Worm (Caenorhabditis elegans): ENCODE results near the gene cks-1.

cks-1 gene

DNA sequence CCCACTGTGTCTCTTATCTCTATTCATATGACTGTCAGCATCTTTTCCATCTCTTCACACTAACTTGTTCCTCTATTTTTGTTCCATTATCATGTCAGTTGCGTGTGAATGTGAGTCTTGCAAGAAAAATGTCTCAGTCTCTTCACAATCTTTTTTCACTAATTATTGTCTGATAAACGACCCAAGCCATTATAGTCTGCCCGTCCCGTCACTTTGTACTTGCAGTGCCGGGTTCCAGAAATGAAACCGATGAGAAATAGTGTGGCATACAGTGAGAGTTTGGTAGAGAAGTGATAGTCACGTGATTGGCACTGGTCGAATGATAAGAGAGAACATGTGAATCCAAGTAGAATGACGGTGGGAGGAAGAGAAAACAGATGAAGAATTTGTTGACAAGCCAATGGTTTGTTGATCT lies 13.9 kb downstream of the cks-1 start (continued):
- TF ChIP-seq ZK546.5 (tag; optimal IDR thresholded peaks at IDR 0.05) (no peak), nhr-76 (tag; optimal IDR thresholded peaks at IDR 0.05) (peak; percentile 23), pqm-1 (tag; optimal IDR thresholded peaks at IDR 0.05) (peak; percentile 97)

DNA sequence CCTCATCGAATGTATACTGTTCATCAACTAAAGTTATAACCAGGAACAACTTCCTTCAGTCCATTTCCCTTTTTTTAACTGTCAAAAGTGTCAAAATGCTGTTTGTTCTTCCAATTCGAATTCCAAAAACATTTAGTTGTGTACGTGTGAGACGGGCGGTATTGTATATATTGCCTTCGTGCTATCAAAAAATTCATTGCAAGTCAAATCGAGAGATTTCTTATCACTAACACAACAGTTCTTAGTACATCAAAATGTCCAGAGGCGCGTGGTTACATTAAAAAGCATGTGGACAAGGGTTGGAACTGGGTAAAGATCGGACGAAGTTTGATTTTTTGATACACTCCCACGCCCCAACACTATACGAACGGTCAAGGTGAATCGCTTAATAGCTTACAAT lies 14.6 kb downstream of the cks-1 start:
- TF ChIP-seq nhr-23 (tag; optimal IDR thresholded peaks at IDR 0.05) = peak; percentile 34
- no peak for TF ChIP-seq eor-1 (tag; optimal IDR thresholded peaks at IDR 0.05)
- peak; percentile 53 for TF ChIP-seq jun-1 (tag; optimal IDR thresholded peaks at IDR 0.05)
- no peak for TF ChIP-seq fkh-2 (tag; optimal IDR thresholded peaks at IDR 0.05)
- TF ChIP-seq pqm-1 (tag; optimal IDR thresholded peaks at IDR 0.05) = peak; percentile 80
- TF ChIP-seq nfya-1 (tag; optimal IDR thresholded peaks at IDR 0.05; ENCODE audit: insufficient read depth) = peak; percentile 15
- peak; percentile 12 for TF ChIP-seq mdl-1 (tag; optimal IDR thresholded peaks at IDR 0.05)
- TF ChIP-seq ceh-9 (tag; optimal IDR thresholded peaks at IDR 0.05) = no peak
- TF ChIP-seq nhr-43 (tag; optimal IDR thresholded peaks at IDR 0.05; ENCODE audit: poor library complexity, severe bottlenecking) = peak; percentile 87
- no peak for TF ChIP-seq ama-1 (optimal IDR thresholded peaks at IDR 0.05)
- peak; percentile 20 for TF ChIP-seq unc-62 (GFP tag; optimal IDR thresholded peaks at IDR 0.05)
- TF ChIP-seq nhr-25 (tag; optimal IDR thresholded peaks at IDR 0.05) = peak; percentile 32
- peak; percentile 94 for TF ChIP-seq elt-2 (tag; optimal IDR thresholded peaks at IDR 0.05)
- peak; percentile 51 for TF ChIP-seq pha-4 (tag; optimal IDR thresholded peaks at IDR 0.05)

DNA sequence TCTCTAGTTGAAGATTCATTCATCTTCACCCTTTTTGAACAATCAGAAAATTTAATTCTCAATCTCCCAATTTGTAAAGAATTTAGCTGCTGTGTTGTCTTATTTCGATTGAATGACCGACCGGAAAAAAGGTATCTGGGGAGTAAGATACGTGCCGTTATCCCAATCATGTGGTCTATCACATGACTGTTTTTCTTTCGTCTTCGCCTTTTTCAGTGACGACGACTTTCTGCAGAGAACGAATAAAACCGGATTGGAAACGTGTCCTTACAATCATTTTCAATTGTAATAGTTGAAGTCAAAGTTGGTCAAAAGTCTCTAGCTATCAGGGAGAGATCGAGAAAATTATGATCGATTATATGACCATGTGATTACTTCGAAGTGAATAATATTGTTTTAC lies 15.3 kb downstream of the cks-1 start:
- TF ChIP-seq zag-1 (tag; optimal IDR thresholded peaks at IDR 0.05) = no peak
- peak; percentile 9 for TF ChIP-seq nfya-1 (tag; optimal IDR thresholded peaks at IDR 0.05; ENCODE audit: insufficient read depth)
- no peak for TF ChIP-seq ztf-11 (tag; optimal IDR thresholded peaks at IDR 0.05)
- TF ChIP-seq nhr-23 (tag; optimal IDR thresholded peaks at IDR 0.05) = peak; percentile 95
- TF ChIP-seq mdl-1 (tag; optimal IDR thresholded peaks at IDR 0.05) = peak; percentile 35
- TF ChIP-seq egl-27 (tag; optimal IDR thresholded peaks at IDR 0.05) = no peak
- TF ChIP-seq elt-2 (tag; optimal IDR thresholded peaks at IDR 0.05) = no peak
- peak; percentile 18 for TF ChIP-seq daf-12 (tag; optimal IDR thresholded peaks at IDR 0.05)
- TF ChIP-seq nhr-25 (tag; optimal IDR thresholded peaks at IDR 0.05) = peak; percentile 92
- TF ChIP-seq snpc-4 (tag; optimal IDR thresholded peaks at IDR 0.05) = no peak
- no peak for TF ChIP-seq lin-39 (tag; optimal IDR thresholded peaks at IDR 0.05)
- no peak for TF ChIP-seq ceh-9 (tag; optimal IDR thresholded peaks at IDR 0.05)
- no peak for TF ChIP-seq lin-15B (tag; optimal IDR thresholded peaks at IDR 0.05)
- TF ChIP-seq nhr-12 (tag; optimal IDR thresholded peaks at IDR 0.05) = no peak
- TF ChIP-seq fos-1 (tag; optimal IDR thresholded peaks at IDR 0.05) = no peak
- no peak for TF ChIP-seq aly-2 (tag; optimal IDR thresholded peaks at IDR 0.05)
- TF ChIP-seq nhr-43 (tag; optimal IDR thresholded peaks at IDR 0.05; ENCODE audit: poor library complexity, severe bottlenecking) = peak; percentile 96
- TF ChIP-seq lsy-12 (tag; optimal IDR thresholded peaks at IDR 0.05) = peak; percentile 55
- no peak for TF ChIP-seq egl-5 (tag; optimal IDR thresholded peaks at IDR 0.05)
- peak in 1 of 3 experiments; percentile 22 for TF ChIP-seq elt-3 (tag; optimal IDR thresholded peaks at IDR 0.05)
- TF ChIP-seq ama-1 (optimal IDR thresholded peaks at IDR 0.05) = peak; percentile 36
- peak; percentile 41 for TF ChIP-seq tbx-2 (tag; optimal IDR thresholded peaks at IDR 0.05)

DNA sequence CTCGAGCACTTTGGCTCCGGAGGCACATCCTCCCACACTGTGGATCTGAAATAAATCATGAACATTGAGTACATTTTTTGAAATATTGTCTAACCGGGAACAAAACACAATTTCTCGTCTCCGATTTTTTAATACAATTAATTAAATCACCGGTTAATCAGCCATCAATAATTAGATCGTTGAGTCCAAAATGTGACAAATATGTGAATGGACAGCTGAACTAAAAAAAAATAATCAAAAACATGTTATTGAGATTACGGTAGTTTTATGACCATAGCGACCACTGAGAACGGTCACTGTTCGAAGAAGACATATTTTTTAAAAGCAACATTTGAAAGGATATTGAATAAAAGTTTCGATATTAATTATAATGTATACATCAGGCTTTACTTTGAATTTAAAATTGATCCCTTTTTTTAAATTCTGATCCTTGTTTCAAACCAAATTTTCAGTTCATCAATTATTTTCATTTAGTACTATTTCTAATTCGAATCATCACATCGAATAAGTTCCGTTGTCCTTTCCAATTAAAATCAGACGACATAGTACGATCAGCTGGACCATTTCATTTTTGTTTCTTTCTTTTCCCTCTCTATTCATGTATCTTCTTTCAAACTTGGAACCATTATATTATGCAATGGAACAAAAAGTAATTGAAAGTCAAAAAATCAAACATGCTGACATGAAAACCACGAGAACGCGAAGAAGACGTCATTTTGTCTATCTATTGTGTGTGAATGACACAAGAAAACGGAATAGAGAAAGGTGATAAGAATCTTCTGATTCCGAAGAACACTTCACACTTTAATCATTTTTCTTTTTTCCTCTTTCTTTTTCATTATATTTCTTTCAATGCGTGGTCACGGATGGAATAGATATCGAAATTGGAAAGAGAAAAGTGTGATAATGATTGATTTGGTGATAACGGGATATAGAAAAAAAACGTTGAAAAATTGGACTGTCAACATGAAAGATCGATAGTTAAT lies 16.6 kb downstream of the cks-1 start:
- TF ChIP-seq ceh-9 (tag; optimal IDR thresholded peaks at IDR 0.05) (no peak), zag-1 (tag; optimal IDR thresholded peaks at IDR 0.05) (no peak), pqm-1 (tag; optimal IDR thresholded peaks at IDR 0.05) (peak; percentile 99), fkh-2 (tag; optimal IDR thresholded peaks at IDR 0.05) (no peak), lsy-12 (tag; optimal IDR thresholded peaks at IDR 0.05) (peak; percentile 50), nhr-11 (tag; optimal IDR thresholded peaks at IDR 0.05) (no peak), nhr-12 (tag; optimal IDR thresholded peaks at IDR 0.05) (no peak), unc-39 (tag; optimal IDR thresholded peaks at IDR 0.05) (no peak), sea-2 (GFP tag; optimal IDR thresholded peaks at IDR 0.05) (no peak), nhr-23 (tag; optimal IDR thresholded peaks at IDR 0.05) (peak; percentile 92), mml-1 (tag; optimal IDR thresholded peaks at IDR 0.05) (no peak), unc-62 (GFP tag; optimal IDR thresholded peaks at IDR 0.05) (peak; percentile 69), ZK546.5 (tag; optimal IDR thresholded peaks at IDR 0.05) (no peak), ztf-4 (tag; optimal IDR thresholded peaks at IDR 0.05) (peak; percentile 45), nhr-28 (tag; optimal IDR thresholded peaks at IDR 0.05) (no peak), ama-1 (optimal IDR thresholded peaks at IDR 0.05) (no peak), lin-39 (tag; optimal IDR thresholded peaks at IDR 0.05) (no peak), nhr-77 (tag; optimal IDR thresholded peaks at IDR 0.05) (no peak), ceh-16 (tag; optimal IDR thresholded peaks at IDR 0.05) (no peak), egl-5 (tag; optimal IDR thresholded peaks at IDR 0.05) (no peak), ztf-11 (tag; optimal IDR thresholded peaks at IDR 0.05) (no peak), egl-27 (tag; optimal IDR thresholded peaks at IDR 0.05) (peak; percentile 65), nhr-25 (tag; optimal IDR thresholded peaks at IDR 0.05) (peak; percentile 48), pha-4 (tag; optimal IDR thresholded peaks at IDR 0.05) (peak; percentile 60), eor-1 (tag; optimal IDR thresholded peaks at IDR 0.05) (no peak), elt-1 (tag; optimal IDR thresholded peaks at IDR 0.05) (peak; percentile 37), snpc-4 (tag; optimal IDR thresholded peaks at IDR 0.05) (no peak), skn-1 (tag; optimal IDR thresholded peaks at IDR 0.05) (peak; percentile 45), ceh-82 (tag; optimal IDR thresholded peaks at IDR 0.05) (no peak), elt-2 (tag; optimal IDR thresholded peaks at IDR 0.05) (peak; percentile 100), fos-1 (tag; optimal IDR thresholded peaks at IDR 0.05) (peak; percentile 87), lin-15B (tag; optimal IDR thresholded peaks at IDR 0.05) (no peak)

Data from whole organism, L3 larva.